Worm (Caenorhabditis elegans): ENCODE results near the gene C46C2.3.

DNA sequence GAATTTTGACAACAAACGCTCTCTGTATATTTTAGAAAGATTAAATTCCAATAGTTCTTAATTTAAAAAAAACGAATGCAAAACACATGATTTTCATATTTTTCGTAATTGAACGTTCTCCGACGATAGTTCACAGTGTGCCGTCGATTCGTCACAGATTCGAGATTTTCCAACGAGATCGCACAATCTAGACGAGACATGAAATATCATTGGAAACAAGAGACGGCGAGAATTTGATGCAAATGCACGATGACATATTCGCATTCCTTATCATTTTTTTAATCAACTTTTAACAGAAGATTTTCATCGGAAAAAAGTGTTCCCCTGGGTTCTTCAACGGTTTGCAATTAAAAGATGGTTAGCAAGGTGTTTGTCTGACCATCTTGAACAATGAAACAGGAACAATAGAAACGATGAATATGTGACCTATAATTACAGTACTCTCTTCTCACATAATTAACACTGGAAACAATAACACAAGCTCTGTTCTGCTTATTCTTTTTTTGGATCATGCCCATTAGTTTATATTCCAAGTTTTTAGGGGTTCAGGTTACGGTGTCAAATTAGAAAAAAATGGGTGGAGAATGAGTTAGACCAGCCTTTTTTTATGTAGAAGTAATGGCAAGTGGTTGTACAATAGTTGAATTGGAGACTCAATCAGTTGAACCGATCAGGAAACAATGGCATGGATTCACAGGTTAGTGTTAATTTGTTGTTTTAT is 7.7 kb downstream of the C46C2.3 start, which contains the start of gene Y11D7A.3:
- TF ChIP-seq him-1 (tag; optimal IDR thresholded peaks at IDR 0.05) (no peak), dao-5 (tag; optimal IDR thresholded peaks at IDR 0.05) (no peak), W03F9.2 (tag; optimal IDR thresholded peaks at IDR 0.05) (no peak)

Data from whole organism, L4/young adult.